Fruit fly (Drosophila melanogaster): Measurements from ENCODE around the gene CG6013.

Gene CG6013

DNA sequence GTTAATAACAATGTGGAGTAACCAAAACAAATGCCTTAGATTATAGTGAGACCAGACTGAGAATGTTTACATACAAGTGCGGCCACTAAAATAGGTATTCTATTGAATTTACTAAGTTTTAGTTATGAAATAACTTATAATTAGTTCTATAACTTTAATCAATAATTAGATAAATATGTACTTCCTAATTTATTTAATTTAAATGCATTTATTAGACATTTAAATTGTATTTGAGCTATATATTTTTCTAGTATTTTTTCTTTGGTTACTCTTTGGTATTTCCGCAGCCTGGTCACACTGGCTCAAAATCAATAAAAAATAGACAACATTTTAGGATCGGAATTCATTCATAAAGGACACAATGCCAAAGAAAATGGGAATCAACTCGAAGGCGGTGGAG is at the start of gene CG6013, which contains the start of gene Prp18 (continued):
- TF ChIP-seq D (optimal IDR thresholded peaks at IDR 0.05) (no peak), D (GFP tag; optimal IDR thresholded peaks at IDR 0.05) (peak; percentile 7), tgo (GFP tag; IDR thresholded peaks at IDR 0.05) (peak; percentile 73), pzg (GFP tag; optimal IDR thresholded peaks at IDR 0.05) (peak; percentile 39), Deaf1 (tag; optimal IDR thresholded peaks at IDR 0.05) (peak; percentile 38), Stat92E (GFP tag; optimal IDR thresholded peaks at IDR 0.05) (peak in 1 of 3 experiments; percentile 40), sug (tag; optimal IDR thresholded peaks at IDR 0.05) (peak; percentile 53), sisA (GFP tag; IDR thresholded peaks at IDR 0.05) (no peak; the same call in 1 of the 2 replicates), vnd (GFP tag; IDR thresholded peaks at IDR 0.05; ENCODE audit: partially characterized antibody) (no peak), lab (GFP tag; optimal IDR thresholded peaks at IDR 0.05) (no peak), caup (GFP tag; optimal IDR thresholded peaks at IDR 0.05; ENCODE audit: severe bottlenecking) (peak; percentile 18), CG3847 (GFP tag; IDR thresholded peaks at IDR 0.05) (0 out of 2 replicates have a peak, but pooled peaks have one; percentile 34), CG4328 (GFP tag; optimal IDR thresholded peaks at IDR 0.05) (peak; percentile 58), CG9817 (tag; optimal IDR thresholded peaks at IDR 0.05) (peak; percentile 69), CG1602 (GFP tag; optimal IDR thresholded peaks at IDR 0.05) (peak; percentile 57), jigr1 (GFP tag; IDR thresholded peaks at IDR 0.05) (no peak), nerfin-2 (GFP tag; IDR thresholded peaks at IDR 0.05; ENCODE audit: partially characterized antibody) (no peak), CG8765 (GFP tag; IDR thresholded peaks at IDR 0.05) (no peak), sens (GFP tag) (peak; percentile 28), HLH3B (GFP tag; IDR thresholded peaks at IDR 0.05) (peak; percentile 56), Ptx1 (GFP tag; IDR thresholded peaks at IDR 0.05) (peak; percentile 75), CG6813 (GFP tag; optimal IDR thresholded peaks at IDR 0.05) (no peak), CG2712 (tag; optimal IDR thresholded peaks at IDR 0.05) (peak; percentile 85), Med (GFP tag) (peak; percentile 57), hkb (optimal IDR thresholded peaks at IDR 0.05) (no peak), hkb (GFP tag; IDR thresholded peaks at IDR 0.05) (no peak), tx (GFP tag; optimal IDR thresholded peaks at IDR 0.05) (no peak), Fer3 (tag; optimal IDR thresholded peaks at IDR 0.05) (peak; percentile 47), Meics (GFP tag; optimal IDR thresholded peaks at IDR 0.05) (peak; percentile 60), zen (tag; optimal IDR thresholded peaks at IDR 0.05) (peak; percentile 42), Eip74EF (GFP tag; optimal IDR thresholded peaks at IDR 0.05) (peak in 1 of 2 experiments; percentile 9), Spps (tag; optimal IDR thresholded peaks at IDR 0.05) (peak; percentile 22), vvl (GFP tag; IDR thresholded peaks at IDR 0.05) (peak; percentile 32; the same call in 1 of the 2 replicates), gem (tag; optimal IDR thresholded peaks at IDR 0.05) (peak; percentile 86), Chrac-16 (GFP tag; optimal IDR thresholded peaks at IDR 0.05) (peak; percentile 51), CG12391 (tag; optimal IDR thresholded peaks at IDR 0.05) (peak; percentile 85), HLH4C (GFP tag; IDR thresholded peaks at IDR 0.05; ENCODE audit: partially characterized antibody) (no peak), slbo (GFP tag; IDR thresholded peaks at IDR 0.05) (peak; percentile 62), CG10209 (GFP tag; optimal IDR thresholded peaks at IDR 0.05) (peak; percentile 21), Blimp-1 (GFP tag; optimal IDR thresholded peaks at IDR 0.05) (peak; percentile 61), CG10979 (tag; optimal IDR thresholded peaks at IDR 0.05) (peak; percentile 72), CG4854 (GFP tag; optimal IDR thresholded peaks at IDR 0.05) (no peak), CG3065 (GFP tag; optimal IDR thresholded peaks at IDR 0.05) (peak; percentile 5), Vsx1 (GFP tag; optimal IDR thresholded peaks at IDR 0.05) (no peak), zen2 (GFP tag; IDR thresholded peaks at IDR 0.05; ENCODE audit: partially characterized antibody) (no peak), Nf-YB (GFP tag; optimal IDR thresholded peaks at IDR 0.05) (peak; percentile 44), CG15696 (tag; optimal IDR thresholded peaks at IDR 0.05) (peak; percentile 76), CG11695 (GFP tag; IDR thresholded peaks at IDR 0.05) (peak; percentile 35; the same call in 1 of the 3 replicates), jing (GFP tag; optimal IDR thresholded peaks at IDR 0.05) (no peak)

All from whole organism, embryonic.